Worm (Caenorhabditis elegans) whole organism, L4 larva: ENCODE data around the gene nhr-26.

ENCODE experiments used
- D1046.2 ChIP-seq: fragments of 200-800 bp; sonication (Bioruptor generic); IDR thresholded peaks from 2 replicates; pipeline ENCODE4 v1.3.6; 2022; ENCODE audit warnings: missing genetic modification characterization, missing compliant biosample characterization
- F26F4.8 ChIP-seq: fragments of 200-800 bp; sonication (Bioruptor generic); conservative IDR thresholded peaks from 2 replicates; pipeline ENCODE4 v1.3.6; 2022; ENCODE audit warnings: missing genetic modification characterization, missing compliant biosample characterization
- F44E2.7 ChIP-seq: fragments of 200-800 bp; sonication (Bioruptor generic); IDR thresholded peaks from 2 replicates; pipeline ENCODE4 v2.1.2; 2022; ENCODE audit warnings: missing genetic modification characterization, missing compliant biosample characterization
- F49E8.2 ChIP-seq: sonication (generic microtip); optimal IDR thresholded peaks from 2 replicates; lab custom pipeline; 2016; ENCODE audit warnings: missing compliant biosample characterization, mild to moderate bottlenecking, missing genetic modification characterization, borderline replicate concordance
- R02D3.7 ChIP-seq: fragments of 150-350 bp; sonication (generic microtip); optimal IDR thresholded peaks from 3 replicates; lab custom pipeline; 2014; ENCODE audit warnings: missing biosample characterization, missing genetic modification characterization
- Y105C5A.15 ChIP-seq: fragments of 200-800 bp; sonication (Bioruptor generic); IDR thresholded peaks from 2 replicates; pipeline ENCODE4 v1.3.6; 2022; ENCODE audit warnings: missing genetic modification characterization, missing compliant biosample characterization
- Y48G9A.11 ChIP-seq: fragments of 200-800 bp; sonication (Bioruptor generic); IDR thresholded peaks from 2 replicates; pipeline ENCODE4 v1.3.6; 2022; ENCODE audit warnings: missing genetic modification reagents, missing genetic modification characterization, missing compliant biosample characterization
- Y75B8A.6 ChIP-seq: fragments of 200-800 bp; sonication (Bioruptor generic); IDR thresholded peaks from 2 replicates; pipeline ENCODE4 v1.3.6; 2022; ENCODE audit warnings: missing genetic modification reagents, missing genetic modification characterization, missing compliant biosample characterization
- ZK337.2 ChIP-seq: fragments of 200-800 bp; sonication (Bioruptor generic); IDR thresholded peaks from 2 replicates; pipeline ENCODE4 v1.3.6; 2022; ENCODE audit warnings: missing genetic modification reagents, missing genetic modification characterization, missing compliant biosample characterization
- aha-1 ChIP-seq: fragments of 150-350 bp; peaks from one replicate; lab custom pipeline; 2014; ENCODE audit warnings: missing biosample characterization, missing genetic modification characterization
- aly-2 ChIP-seq: sonication (generic microtip); optimal IDR thresholded peaks from 2 replicates; lab custom pipeline; 2018; ENCODE audit warnings: missing biosample characterization, missing genetic modification characterization
- ceh-20 ChIP-seq: fragments of 200-800 bp; sonication (Bioruptor generic); IDR thresholded peaks from 2 replicates; pipeline ENCODE4 v1.3.6; 2022; ENCODE audit warnings: missing genetic modification reagents, missing genetic modification characterization, missing compliant biosample characterization
- ceh-44 ChIP-seq: fragments of 200-800 bp; sonication (Bioruptor generic); IDR thresholded peaks from 2 replicates; pipeline ENCODE4 v1.3.6; 2022; ENCODE audit warnings: missing genetic modification reagents, missing genetic modification characterization, missing compliant biosample characterization
- cey-2 ChIP-seq: sonication (generic microtip); optimal IDR thresholded peaks from 3 replicates; lab custom pipeline; 2017; ENCODE audit warnings: missing genetic modification characterization, mild to moderate bottlenecking, missing compliant biosample characterization, antibody characterized with exemption, borderline replicate concordance; ENCODE audit not compliant: insufficient read depth
- dmd-6 ChIP-seq: fragments of 200-800 bp; sonication (Bioruptor generic); IDR thresholded peaks from 2 replicates; pipeline ENCODE4 v1.3.6; 2022; ENCODE audit warnings: missing genetic modification reagents, missing genetic modification characterization, missing compliant biosample characterization
- dmd-9 ChIP-seq: fragments of 200-800 bp; sonication (Bioruptor generic); IDR thresholded peaks from 2 replicates; pipeline ENCODE4 v1.3.6; 2022; ENCODE audit warnings: missing genetic modification reagents, missing genetic modification characterization, missing compliant biosample characterization
- dpl-1 ChIP-seq: fragments of 150-350 bp; optimal IDR thresholded peaks from 2 replicates; lab custom pipeline; 2014; ENCODE audit warnings: missing biosample characterization, missing genetic modification reagents, missing genetic modification characterization
- duxl-1 ChIP-seq: sonication (generic microtip); optimal IDR thresholded peaks from 2 replicates; lab custom pipeline; 2016; ENCODE audit warnings: mild to moderate bottlenecking, missing genetic modification characterization, moderate library complexity, missing compliant biosample characterization; ENCODE audit not compliant: poor library complexity
- fos-1 ChIP-seq: fragments of 150-350 bp; optimal IDR thresholded peaks from 2 replicates; lab custom pipeline; 2014; ENCODE audit warnings: missing biosample characterization, missing genetic modification characterization
- hif-1 ChIP-seq, 2 experiments: sonication (generic microtip); optimal IDR thresholded peaks; 2 replicates each; lab custom pipeline; 2016 to 2017; ENCODE audit warnings: missing compliant biosample characterization in 2 of 2, missing genetic modification characterization in 2 of 2, missing genetic modification reagents in 2 of 2, missing genotype in 2 of 2, mild to moderate bottlenecking in 1 of 2
- hlh-11 ChIP-seq: fragments of 200-800 bp; sonication (Bioruptor generic); optimal IDR thresholded peaks from 2 replicates; lab custom pipeline; 2018; ENCODE audit warnings: mild to moderate bottlenecking, missing genetic modification characterization, missing compliant biosample characterization
- hlh-30 ChIP-seq: sonication (generic microtip); optimal IDR thresholded peaks from 2 replicates; lab custom pipeline; 2017; ENCODE audit warnings: antibody characterized with exemption, mild to moderate bottlenecking, missing genetic modification characterization, missing compliant biosample characterization; ENCODE audit not compliant: insufficient read depth
- jun-1 ChIP-seq: fragments of 150-350 bp; optimal IDR thresholded peaks from 2 replicates; lab custom pipeline; 2014; ENCODE audit warnings: missing biosample characterization, missing genetic modification reagents, missing genetic modification characterization
- lin-1 ChIP-seq: fragments of 200-800 bp; sonication (Bioruptor generic); IDR thresholded peaks from 2 replicates; pipeline ENCODE4 v1.3.6; 2022; ENCODE audit warnings: missing genetic modification reagents, missing genetic modification characterization, missing compliant biosample characterization
- lin-15B ChIP-seq: fragments of 150-350 bp; sonication (generic microtip); optimal IDR thresholded peaks from 3 replicates; lab custom pipeline; 2014; ENCODE audit warnings: missing biosample characterization, missing genetic modification characterization
- lin-29 ChIP-seq: fragments of 200-800 bp; sonication (Bioruptor generic); IDR thresholded peaks from 2 replicates; pipeline ENCODE4 v1.3.6; 2022; ENCODE audit warnings: missing genetic modification reagents, missing genetic modification characterization, missing compliant biosample characterization
- lin-38 ChIP-seq: fragments of 200-800 bp; sonication (Bioruptor generic); IDR thresholded peaks from 2 replicates; pipeline ENCODE4 v1.3.6; 2022; ENCODE audit warnings: missing genetic modification reagents, missing genetic modification characterization, missing compliant biosample characterization
- lir-3 ChIP-seq: sonication (generic microtip); optimal IDR thresholded peaks from 2 replicates; lab custom pipeline; 2016; ENCODE audit warnings: mild to moderate bottlenecking, missing genetic modification characterization, missing compliant biosample characterization
- lsy-2 ChIP-seq, 2 experiments: fragments of 150-350 bp in 1 of 2; sonication (generic microtip) in 1 of 2; optimal IDR thresholded peaks; 2 replicates each; lab custom pipeline; 2014 to 2017; ENCODE audit warnings: missing biosample characterization in 2 of 2, missing genetic modification characterization in 2 of 2
- mdl-1 ChIP-seq, 2 experiments: fragments of 150-350 bp in 1 of 2; sonication (generic microtip) in 1 of 2; optimal IDR thresholded peaks; 2 replicates each; lab custom pipeline; 2014 to 2017; ENCODE audit warnings: missing biosample characterization in 2 of 2, missing genetic modification characterization in 2 of 2
- mdt-29 ChIP-seq: fragments of 200-800 bp; sonication (Bioruptor generic); IDR thresholded peaks from 2 replicates; pipeline ENCODE4 v1.3.6; 2022; ENCODE audit warnings: missing genetic modification reagents, missing genetic modification characterization, missing compliant biosample characterization
- mep-1 ChIP-seq: fragments of 150-350 bp; sonication (generic microtip); optimal IDR thresholded peaks from 3 replicates; lab custom pipeline; 2014; ENCODE audit warnings: missing biosample characterization, missing genetic modification characterization
- mes-2 ChIP-seq: sonication (generic microtip); optimal IDR thresholded peaks from 2 replicates; lab custom pipeline; 2016; ENCODE audit warnings: missing genotype, mild to moderate bottlenecking, missing genetic modification characterization, missing compliant biosample characterization; ENCODE audit not compliant: poor library complexity, severe bottlenecking
- mxl-2 ChIP-seq: fragments of 200-800 bp; sonication (Bioruptor generic); conservative IDR thresholded peaks from 2 replicates; pipeline ENCODE4 v1.3.6; 2022; ENCODE audit warnings: missing genetic modification reagents, missing genetic modification characterization, missing compliant biosample characterization
- nhr-102 ChIP-seq: sonication (generic microtip); optimal IDR thresholded peaks from 2 replicates; lab custom pipeline; 2016; ENCODE audit warnings: mild to moderate bottlenecking, missing genetic modification characterization, moderate library complexity, missing compliant biosample characterization
- nhr-111 ChIP-seq: fragments of 200-800 bp; sonication (Bioruptor generic); optimal IDR thresholded peaks from 2 replicates; lab custom pipeline; 2018; ENCODE audit warnings: mild to moderate bottlenecking, missing genetic modification characterization, missing compliant biosample characterization
- nhr-41 ChIP-seq: fragments of 200-800 bp; sonication (Bioruptor generic); IDR thresholded peaks from 2 replicates; pipeline ENCODE4 v1.3.6; 2022; ENCODE audit warnings: missing genetic modification reagents, missing genetic modification characterization, missing compliant biosample characterization
- nhr-76 ChIP-seq: fragments of 150-350 bp; optimal IDR thresholded peaks from 2 replicates; lab custom pipeline; 2014; ENCODE audit warnings: missing biosample characterization, missing genetic modification characterization
- pha-4 ChIP-seq, 2 experiments: fragments of 150-350 bp in 1 of 2; fragments of 200-800 bp in 1 of 2; sonication (Bioruptor generic) in 1 of 2; IDR thresholded peaks in 1 of 2; optimal IDR thresholded peaks in 1 of 2; 2 replicates each; pipeline versions ENCODE4 v1.3.6 to Lab custom; 2014 to 2022; ENCODE audit warnings: missing genetic modification characterization in 2 of 2, missing genetic modification reagents in 2 of 2, missing biosample characterization in 1 of 2, missing compliant biosample characterization in 1 of 2
- php-3 ChIP-seq: fragments of 200-800 bp; sonication (Bioruptor generic); IDR thresholded peaks from 2 replicates; pipeline ENCODE4 v1.3.6; 2022; ENCODE audit warnings: missing genetic modification reagents, missing genetic modification characterization, missing compliant biosample characterization
- rbr-2 ChIP-seq: sonication (generic microtip); optimal IDR thresholded peaks from 2 replicates; lab custom pipeline; 2016; ENCODE audit warnings: missing genotype, missing genetic modification characterization, missing compliant biosample characterization
- sdz-12 ChIP-seq: fragments of 200-800 bp; sonication (Bioruptor generic); optimal IDR thresholded peaks from 2 replicates; lab custom pipeline; 2018; ENCODE audit warnings: mild to moderate bottlenecking, missing genetic modification characterization, missing compliant biosample characterization
- set-16 ChIP-seq: fragments of 200-800 bp; sonication (Bioruptor generic); IDR thresholded peaks from 2 replicates; pipeline ENCODE4 v1.3.6; 2022; ENCODE audit warnings: missing genetic modification reagents, missing genetic modification characterization, missing compliant biosample characterization
- snpc-1.2 ChIP-seq: fragments of 200-800 bp; sonication (Bioruptor generic); IDR thresholded peaks from 2 replicates; pipeline ENCODE4 v1.3.6; 2022; ENCODE audit warnings: missing genetic modification reagents, missing genetic modification characterization, missing compliant biosample characterization
- spr-1 ChIP-seq: sonication (generic microtip); optimal IDR thresholded peaks from 2 replicates; lab custom pipeline; 2016; ENCODE audit warnings: mild to moderate bottlenecking, missing genetic modification characterization, missing compliant biosample characterization
- tag-97 ChIP-seq: fragments of 200-800 bp; sonication (Bioruptor generic); IDR thresholded peaks from 2 replicates; pipeline ENCODE4 v1.3.6; 2022; ENCODE audit warnings: missing genetic modification characterization, missing compliant biosample characterization
- zfp-3 ChIP-seq: fragments of 200-800 bp; sonication (Bioruptor generic); conservative IDR thresholded peaks from 2 replicates; pipeline ENCODE4 v1.3.6; 2022; ENCODE audit warnings: missing genetic modification reagents, missing genetic modification characterization, missing compliant biosample characterization
- ztf-11 ChIP-seq: fragments of 150-350 bp; optimal IDR thresholded peaks from 2 replicates; lab custom pipeline; 2014; ENCODE audit warnings: missing biosample characterization, missing genetic modification characterization

The nhr-26 gene

DNA sequence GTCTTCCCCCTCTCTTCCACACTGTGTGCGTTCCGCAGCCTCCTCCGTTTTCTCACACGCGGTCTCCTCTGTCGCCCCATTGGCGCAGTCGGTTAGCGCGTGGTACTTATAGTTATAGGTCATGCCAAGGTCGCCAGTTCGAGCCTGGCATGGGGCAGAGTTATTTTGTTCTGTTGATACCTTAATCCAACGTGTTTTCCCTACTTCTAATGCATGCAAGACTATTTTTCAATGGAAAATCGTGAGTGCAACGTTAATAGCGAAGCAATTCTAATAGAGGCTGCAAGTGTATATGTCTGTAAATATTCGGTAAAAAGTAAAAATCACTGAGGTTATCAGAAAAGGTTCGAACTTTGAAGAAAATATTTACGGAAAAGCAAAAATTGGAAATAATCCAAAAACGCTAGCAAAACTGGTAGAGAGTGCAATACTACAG is 39.2 kb downstream of the nhr-26 start:
- TF ChIP-seq F44E2.7 (GFP tag; lab: Robert Waterston, UW) (0 out of 2 replicates have a peak, but pooled peaks have one; percentile 36), hif-1 (tag; optimal IDR thresholded peaks at IDR 0.05; lab: Kevin White, UChicago) (peak in 1 of 2 experiments; percentile 72), R02D3.7 (tag; lab: Kevin White, UChicago) (no peak), php-3 (GFP tag; lab: Robert Waterston, UW) (peak; percentile 66; the same call in 1 of the 2 replicates), dmd-9 (GFP tag; lab: Robert Waterston, UW) (peak; percentile 83; the same call in 1 of the 2 replicates), duxl-1 (peak; percentile 59), Y75B8A.6 (GFP tag; lab: Robert Waterston, UW) (no peak), nhr-111 (GFP tag; lab: Kevin White, UChicago) (peak; percentile 47), nhr-41 (GFP tag; lab: Robert Waterston, UW) (no peak), zfp-3 (GFP tag; lab: Robert Waterston, UW) (peak; percentile 68; the same call in 1 of the 2 replicates), nhr-76 (tag; lab: Kevin White, UChicago) (no peak), lin-29 (GFP tag; lab: Robert Waterston, UW) (peak; percentile 50; the same call in 1 of the 2 replicates), F49E8.2 (tag; lab: Kevin White, UChicago) (peak; percentile 74), pha-4 (GFP tag; IDR thresholded peaks at IDR 0.05; lab: Robert Waterston, UW) (peak; percentile 75; the same call in 1 of the 2 replicates), pha-4 (tag; optimal IDR thresholded peaks at IDR 0.05; lab: Kevin White, UChicago) (no peak), ceh-44 (GFP tag; lab: Robert Waterston, UW) (peak; percentile 83; the same call in 1 of the 2 replicates), dpl-1 (GFP tag; lab: Kevin White, UChicago) (no peak), mep-1 (tag; lab: Kevin White, UChicago) (peak; percentile 74), mdt-29 (GFP tag; lab: Robert Waterston, UW) (no peak), lin-1 (GFP tag; lab: Robert Waterston, UW) (no peak; the same call in 1 of the 2 replicates), mxl-2 (GFP tag; lab: Robert Waterston, UW) (no peak), lir-3 (tag; lab: Kevin White, UChicago) (peak; percentile 61), Y48G9A.11 (GFP tag; lab: Robert Waterston, UW) (peak; percentile 53; the same call in 1 of the 2 replicates), mes-2 (tag; lab: Kevin White, UChicago) (peak; percentile 79), aha-1 (no peak), rbr-2 (peak; percentile 84), hlh-30 (peak; percentile 95), set-16 (GFP tag; lab: Robert Waterston, UW) (peak; percentile 38; the same call in 1 of the 2 replicates), Y105C5A.15 (GFP tag; lab: Robert Waterston, UW) (peak; percentile 77; the same call in 1 of the 2 replicates), fos-1 (tag; lab: Kevin White, UChicago) (no peak), hlh-11 (tag; lab: Kevin White, UChicago) (peak; percentile 73), aly-2 (no peak), snpc-1.2 (GFP tag; lab: Robert Waterston, UW) (peak; percentile 92), cey-2 (tag; lab: Kevin White, UChicago) (peak; percentile 27), mdl-1 (tag; optimal IDR thresholded peaks at IDR 0.05; lab: Kevin White, UChicago) (peak; percentile 44 to 66), nhr-102 (tag; lab: Kevin White, UChicago) (peak; percentile 82), jun-1 (tag; lab: Kevin White, UChicago) (no peak), ztf-11 (tag; lab: Kevin White, UChicago) (no peak), spr-1 (tag; lab: Kevin White, UChicago) (peak; percentile 69), lin-15B (tag; lab: Kevin White, UChicago) (no peak), tag-97 (no peak), F26F4.8 (GFP tag; lab: Robert Waterston, UW) (peak; percentile 70), ceh-20 (GFP tag; lab: Robert Waterston, UW) (peak; percentile 73), ZK337.2 (GFP tag; lab: Robert Waterston, UW) (peak; percentile 38; the same call in 1 of the 2 replicates), sdz-12 (peak; percentile 0), lsy-2 (tag; optimal IDR thresholded peaks at IDR 0.05; lab: Kevin White, UChicago) (peak in 1 of 2 experiments; percentile 63), D1046.2 (GFP tag; lab: Robert Waterston, UW) (0 out of 2 replicates have a peak, but pooled peaks have one; percentile 66), lin-38 (peak; percentile 66), dmd-6 (GFP tag; lab: Robert Waterston, UW) (peak; percentile 57)
